Fruit fly (Drosophila melanogaster) whole organism, embryonic: Measurements from ENCODE around the gene Tpr2.
A peak's percentile ranks its signal among the peaks of the same experiment; 100 is the strongest.

Experiments
- ATbp ChIP-seq: fragments of 200-800 bp; sonication (Bioruptor generic); optimal IDR thresholded peaks from 2 replicates; lab custom pipeline; 2017; ENCODE audit warnings: missing biosample characterization, mild to moderate bottlenecking, missing genetic modification characterization, missing genetic modification reagents
- B-H1 ChIP-seq: fragments of 200-800 bp; sonication (Bioruptor generic); IDR thresholded peaks from 3 replicates; pipeline ENCODE4 v1.3.6; 2022; ENCODE audit warnings: missing biosample characterization, missing genetic modification characterization
- CG10209 ChIP-seq: fragments of 200-800 bp; sonication (Bioruptor generic); optimal IDR thresholded peaks from 3 replicates; lab custom pipeline; 2017; ENCODE audit warnings: missing biosample characterization, mild to moderate bottlenecking, missing genetic modification characterization, missing genetic modification reagents
- CG10321 ChIP-seq: fragments of 200-800 bp; sonication (Bioruptor generic); IDR thresholded peaks from 2 replicates; pipeline ENCODE4 v1.3.6; 2022; ENCODE audit warnings: missing biosample characterization, missing genetic modification characterization
- CG11093 ChIP-seq: fragments of 200-800 bp; sonication (Bioruptor generic); IDR thresholded peaks from 3 replicates; pipeline ENCODE4 v1.3.6; 2022; ENCODE audit warnings: missing biosample characterization, missing genetic modification characterization
- CG11695 ChIP-seq: fragments of 200-800 bp; sonication (Bioruptor generic); IDR thresholded peaks from 3 replicates; pipeline ENCODE4 v1.3.6; 2022; ENCODE audit warnings: missing biosample characterization, missing genetic modification characterization
- CG12299 ChIP-seq: fragments of 200-800 bp; sonication (Bioruptor generic); optimal IDR thresholded peaks from 2 replicates; lab custom pipeline; 2018; ENCODE audit warnings: missing biosample characterization, mild to moderate bottlenecking, missing genetic modification characterization
- CG12391 ChIP-seq: fragments of 200-800 bp; sonication (Bioruptor generic); optimal IDR thresholded peaks from 3 replicates; lab custom pipeline; 2018; ENCODE audit warnings: missing biosample characterization, mild to moderate bottlenecking, missing genetic modification characterization, moderate library complexity
- CG12769 ChIP-seq: fragments of 200-800 bp; sonication (Bioruptor generic); optimal IDR thresholded peaks from 2 replicates; lab custom pipeline; 2019; ENCODE audit warnings: missing biosample characterization, mild to moderate bottlenecking, missing genetic modification characterization, moderate library complexity
- CG13424 ChIP-seq: fragments of 200-800 bp; sonication (Bioruptor generic); optimal IDR thresholded peaks from 2 replicates; lab custom pipeline; 2019; ENCODE audit warnings: missing biosample characterization, mild to moderate bottlenecking, missing genetic modification characterization, moderate library complexity
- CG15011 ChIP-seq: fragments of 200-800 bp; sonication (Bioruptor generic); optimal IDR thresholded peaks from 3 replicates; lab custom pipeline; 2018; ENCODE audit warnings: missing biosample characterization, mild to moderate bottlenecking, missing genetic modification characterization
- CG17361 ChIP-seq: fragments of 200-800 bp; sonication (Bioruptor generic); IDR thresholded peaks from 3 replicates; pipeline ENCODE4 v1.3.6; 2022; ENCODE audit warnings: missing biosample characterization, missing genetic modification characterization
- CG17829 ChIP-seq: fragments of 200-800 bp; optimal IDR thresholded peaks from 2 replicates; lab custom pipeline; 2019; ENCODE audit warnings: missing biosample characterization, mild to moderate bottlenecking, missing genetic modification characterization, moderate library complexity
- CG2875 ChIP-seq: fragments of 200-800 bp; sonication (Bioruptor generic); optimal IDR thresholded peaks from 2 replicates; lab custom pipeline; 2017; ENCODE audit warnings: missing biosample characterization, mild to moderate bottlenecking, missing genetic modification characterization, missing genetic modification reagents
- CG3847 ChIP-seq: fragments of 200-800 bp; sonication (Bioruptor generic); IDR thresholded peaks from 2 replicates; pipeline ENCODE4 v1.3.6; 2022; ENCODE audit warnings: missing biosample characterization, missing genetic modification characterization
- CG5180 ChIP-seq: fragments of 200-800 bp; sonication (Bioruptor generic); optimal IDR thresholded peaks from 3 replicates; lab custom pipeline; 2017; ENCODE audit warnings: missing biosample characterization, missing genetic modification characterization, mild to moderate bottlenecking, moderate library complexity, missing genetic modification reagents
- CG5245 ChIP-seq: fragments of 200-800 bp; sonication (Bioruptor generic); optimal IDR thresholded peaks from 3 replicates; lab custom pipeline; 2016; ENCODE audit warnings: missing biosample characterization, missing genetic modification characterization
- CG7556 ChIP-seq: fragments of 200-800 bp; sonication (Bioruptor generic); optimal IDR thresholded peaks from 2 replicates; lab custom pipeline; 2017; ENCODE audit warnings: missing biosample characterization, mild to moderate bottlenecking, missing genetic modification characterization
- CG7786 ChIP-seq: fragments of 200-800 bp; sonication (Bioruptor generic); optimal IDR thresholded peaks from 2 replicates; lab custom pipeline; 2016; ENCODE audit warnings: missing biosample characterization, missing genetic modification characterization
- CG9609 ChIP-seq: fragments of 200-800 bp; sonication (Bioruptor generic); optimal IDR thresholded peaks from 3 replicates; lab custom pipeline; 2016; ENCODE audit warnings: missing biosample characterization, missing genetic modification characterization
- D19A ChIP-seq: fragments of 200-800 bp; optimal IDR thresholded peaks from 3 replicates; lab custom pipeline; 2019; ENCODE audit warnings: missing biosample characterization, mild to moderate bottlenecking, missing genetic modification characterization, moderate library complexity
- Dek ChIP-seq: fragments of 200-800 bp; sonication (Bioruptor generic); optimal IDR thresholded peaks from 3 replicates; lab custom pipeline; 2019; ENCODE audit warnings: missing biosample characterization, mild to moderate bottlenecking, missing genetic modification characterization, moderate library complexity
- ERR ChIP-seq: fragments of 200-800 bp; sonication (Bioruptor generic); optimal IDR thresholded peaks from 2 replicates; lab custom pipeline; 2016; ENCODE audit warnings: missing biosample characterization, missing genetic modification characterization
- H15 ChIP-seq: fragments of 200-800 bp; sonication (Bioruptor generic); IDR thresholded peaks from 3 replicates; pipeline ENCODE4 v1.3.6; 2022; ENCODE audit warnings: missing biosample characterization, missing genetic modification characterization
- Hand ChIP-seq: fragments of 200-800 bp; sonication (Bioruptor generic); optimal IDR thresholded peaks from 2 replicates; lab custom pipeline; 2017; ENCODE audit warnings: mild to moderate bottlenecking, missing biosample characterization, missing genetic modification reagents, missing genetic modification characterization
- HmgZ ChIP-seq: fragments of 200-800 bp; sonication (Bioruptor generic); optimal IDR thresholded peaks from 2 replicates; lab custom pipeline; 2018; ENCODE audit warnings: missing biosample characterization, mild to moderate bottlenecking, missing genetic modification characterization
- Hr39 ChIP-seq: fragments of >200 bp; optimal IDR thresholded peaks from 2 replicates; lab custom pipeline; 2017
- NK7.1 ChIP-seq: fragments of 200-800 bp; sonication (Bioruptor generic); optimal IDR thresholded peaks from 3 replicates; lab custom pipeline; 2016; ENCODE audit warnings: missing biosample characterization, missing genetic modification characterization
- NfI ChIP-seq: fragments of 200-800 bp; sonication (Bioruptor generic); optimal IDR thresholded peaks from 3 replicates; lab custom pipeline; 2018; ENCODE audit warnings: missing biosample characterization, mild to moderate bottlenecking, missing genetic modification characterization, moderate library complexity
- Scr ChIP-seq: fragments of 200-800 bp; sonication (Bioruptor generic); IDR thresholded peaks from 2 replicates; pipeline ENCODE4 v1.3.6; 2022; ENCODE audit warnings: missing biosample characterization, missing genetic modification characterization; ENCODE audit not compliant: partially characterized antibody
- btn ChIP-seq: fragments of 200-800 bp; sonication (Bioruptor generic); optimal IDR thresholded peaks from 2 replicates; lab custom pipeline; 2016; ENCODE audit warnings: missing biosample characterization, missing genetic modification characterization
- eve ChIP-seq, 2 experiments: fragments of >200 bp; optimal IDR thresholded peaks; 2 replicates each; lab custom pipeline; 2017; ENCODE audit warnings: missing biosample characterization in 2 of 2, missing genetic modification characterization in 2 of 2
- ewg ChIP-seq: fragments of 200-800 bp; sonication (Bioruptor generic); optimal IDR thresholded peaks from 3 replicates; lab custom pipeline; 2017; ENCODE audit warnings: mild to moderate bottlenecking, missing biosample characterization, missing genetic modification reagents, missing genetic modification characterization
- eyg ChIP-seq: fragments of 200-800 bp; sonication (Bioruptor generic); optimal IDR thresholded peaks from 3 replicates; lab custom pipeline; 2016; ENCODE audit warnings: missing biosample characterization, missing genetic modification characterization
- fd102C ChIP-seq: fragments of 200-800 bp; sonication (Bioruptor generic); optimal IDR thresholded peaks from 2 replicates; lab custom pipeline; 2018; ENCODE audit warnings: missing biosample characterization, mild to moderate bottlenecking, missing genetic modification characterization, moderate library complexity
- fu2 ChIP-seq: fragments of 200-800 bp; sonication (Bioruptor generic); optimal IDR thresholded peaks from 2 replicates; lab custom pipeline; 2016; ENCODE audit warnings: missing biosample characterization, missing genetic modification characterization
- gem ChIP-seq: fragments of 200-800 bp; sonication (Bioruptor generic); optimal IDR thresholded peaks from 2 replicates; lab custom pipeline; 2019; ENCODE audit warnings: missing biosample characterization, mild to moderate bottlenecking, missing genetic modification characterization, moderate library complexity
- grau ChIP-seq: fragments of 200-800 bp; optimal IDR thresholded peaks from 3 replicates; lab custom pipeline; 2019; ENCODE audit warnings: missing biosample characterization, mild to moderate bottlenecking, missing genetic modification characterization, moderate library complexity
- hkb ChIP-seq, 2 experiments: fragments of 200-800 bp in 1 of 2; fragments of >200 bp in 1 of 2; sonication (Bioruptor generic) in 1 of 2; IDR thresholded peaks in 1 of 2; optimal IDR thresholded peaks in 1 of 2; 2 replicates each; pipeline versions ENCODE4 v1.3.6 to Lab custom; 2017 to 2022; ENCODE audit warnings: missing biosample characterization in 1 of 2, missing genetic modification characterization in 1 of 2
- hth ChIP-seq: fragments of >200 bp; optimal IDR thresholded peaks from 2 replicates; lab custom pipeline; 2017; ENCODE audit warnings: inconsistent platforms
- inv ChIP-seq: fragments of 200-800 bp; sonication (Bioruptor generic); IDR thresholded peaks from 2 replicates; pipeline ENCODE4 v1.3.6; 2022; ENCODE audit warnings: missing biosample characterization, missing genetic modification characterization; ENCODE audit not compliant: partially characterized antibody
- lbe ChIP-seq: fragments of 200-800 bp; sonication (Bioruptor generic); optimal IDR thresholded peaks from 2 replicates; lab custom pipeline; 2016; ENCODE audit warnings: missing biosample characterization, mild to moderate bottlenecking, missing genetic modification characterization
- lola ChIP-seq, 3 experiments: fragments of >200 bp in 2 of 3; fragments of 200-800 bp in 1 of 3; sonication (Bioruptor generic) in 1 of 3; optimal IDR thresholded peaks; 2 replicates each; lab custom pipeline; 2017 to 2019; ENCODE audit warnings: missing biosample characterization in 3 of 3, missing genetic modification characterization in 3 of 3, mild to moderate bottlenecking in 1 of 3, moderate library complexity in 1 of 3
- psq ChIP-seq: fragments of 200-800 bp; sonication (Bioruptor generic); optimal IDR thresholded peaks from 2 replicates; lab custom pipeline; 2017; ENCODE audit warnings: missing biosample characterization, missing genetic modification characterization
- run ChIP-seq: fragments of 200-800 bp; sonication (Bioruptor generic); optimal IDR thresholded peaks from 3 replicates; lab custom pipeline; 2018; ENCODE audit warnings: missing biosample characterization, mild to moderate bottlenecking, missing genetic modification characterization
- sim ChIP-seq: fragments of 200-800 bp; sonication (Bioruptor generic); IDR thresholded peaks from 2 replicates; pipeline ENCODE4 v1.3.6; 2022; ENCODE audit warnings: missing biosample characterization, missing genetic modification characterization
- sisA ChIP-seq: fragments of 200-800 bp; sonication (Bioruptor generic); IDR thresholded peaks from 2 replicates; pipeline ENCODE4 v1.3.6; 2022; ENCODE audit warnings: missing biosample characterization, missing genetic modification characterization
- slou ChIP-seq: fragments of 200-800 bp; sonication (Bioruptor generic); optimal IDR thresholded peaks from 3 replicates; lab custom pipeline; 2016; ENCODE audit warnings: missing biosample characterization, missing genetic modification characterization
- wor ChIP-seq: fragments of 200-800 bp; sonication (Bioruptor generic); IDR thresholded peaks from 2 replicates; pipeline ENCODE4 v1.3.6; 2022; ENCODE audit warnings: missing biosample characterization, missing genetic modification characterization
- zf30C ChIP-seq: fragments of 200-800 bp; sonication (Bioruptor generic); optimal IDR thresholded peaks from 3 replicates; lab custom pipeline; 2018; ENCODE audit warnings: missing biosample characterization, mild to moderate bottlenecking, missing genetic modification characterization

The Tpr2 gene

DNA sequence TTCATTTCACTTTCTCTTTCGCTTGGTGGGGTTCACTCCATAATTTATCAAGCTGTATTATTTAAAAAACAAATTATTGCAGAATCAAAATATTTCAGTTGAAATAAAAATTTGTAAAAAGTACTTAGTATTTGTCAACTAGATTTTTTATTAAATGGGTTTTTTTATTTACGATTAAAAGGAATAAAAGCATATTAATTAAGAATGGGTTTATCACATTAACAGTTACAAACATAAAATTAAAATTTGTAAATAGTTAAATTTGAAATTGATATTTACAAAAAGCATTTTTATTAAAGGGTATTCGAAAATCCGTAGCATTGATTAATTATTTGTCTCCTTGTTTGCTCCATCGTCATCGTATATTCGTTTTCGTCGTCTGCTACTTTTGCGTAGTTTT lies 50.0 kb downstream of the Tpr2 start (continued):
- TF ChIP-seq CG12391 (peak; percentile 39), CG10209 (GFP tag; lab: Kevin White, UChicago) (no peak), eyg (GFP tag; lab: Kevin White, UChicago) (no peak), CG5245 (GFP tag; lab: Kevin White, UChicago) (no peak), CG17829 (tag; lab: Kevin White, UChicago) (no peak), gem (tag; lab: Kevin White, UChicago) (peak; percentile 56), CG13424 (tag; lab: Kevin White, UChicago) (peak; percentile 33), fu2 (GFP tag; lab: Kevin White, UChicago) (no peak), hth (no peak), CG11695 (GFP tag; lab: Robert Waterston, UW) (no peak), CG7556 (GFP tag; lab: Kevin White, UChicago) (peak; percentile 54), NK7.1 (GFP tag; lab: Kevin White, UChicago) (no peak), HmgZ (tag; lab: Kevin White, UChicago) (no peak), CG10321 (no peak), CG17361 (GFP tag; lab: Robert Waterston, UW) (peak; percentile 64; the same call in 2 of the 3 replicates), NfI (GFP tag; lab: Kevin White, UChicago) (no peak), psq (GFP tag; lab: Kevin White, UChicago) (no peak), hkb (optimal IDR thresholded peaks at IDR 0.05; lab: Kevin White, UChicago) (no peak), hkb (GFP tag; IDR thresholded peaks at IDR 0.05; lab: Robert Waterston, UW) (no peak), lola (GFP tag; optimal IDR thresholded peaks at IDR 0.05; lab: Kevin White, UChicago) (peak in 1 of 3 experiments; percentile 33), D19A (tag; lab: Kevin White, UChicago) (peak; percentile 72), ERR (GFP tag; lab: Kevin White, UChicago) (no peak), CG12299 (no peak)

DNA sequence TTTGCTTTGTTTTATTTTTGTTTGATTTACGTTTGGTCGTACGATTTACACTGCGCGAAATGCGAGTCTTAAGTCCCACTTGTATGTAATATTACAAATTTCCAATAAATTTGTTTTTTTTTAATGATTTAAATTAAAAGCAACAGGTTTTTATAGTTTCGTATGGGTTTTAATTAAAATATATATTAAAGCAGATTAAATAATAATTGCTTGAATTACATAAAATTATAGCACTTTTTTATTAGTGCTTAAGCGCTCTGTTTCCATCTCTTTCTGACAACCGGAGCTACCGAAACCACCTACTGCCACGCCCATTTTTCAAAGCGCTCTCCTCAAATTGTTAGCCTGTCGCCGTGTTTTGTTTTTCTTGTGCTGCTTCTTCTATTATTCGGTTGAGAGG lies 50.4 kb downstream of the Tpr2 start:
- no peak for TF ChIP-seq inv (GFP tag; lab: Robert Waterston, UW)
- TF ChIP-seq Hand, result no peak
- TF ChIP-seq wor, result no peak
- TF ChIP-seq CG12769 (tag; lab: Kevin White, UChicago), result no peak
- no peak for TF ChIP-seq CG5245 (GFP tag; lab: Kevin White, UChicago)
- TF ChIP-seq ATbp (GFP tag; lab: Kevin White, UChicago), result peak; percentile 1
- TF ChIP-seq zf30C (GFP tag; lab: Kevin White, UChicago), result peak; percentile 25
- TF ChIP-seq fd102C (GFP tag; lab: Kevin White, UChicago), result no peak
- TF ChIP-seq CG3847 (GFP tag; lab: Robert Waterston, UW), result 0 out of 2 replicates have a peak, but pooled peaks have one; percentile 21
- TF ChIP-seq CG13424 (tag; lab: Kevin White, UChicago), result no peak
- TF ChIP-seq CG15011, result no peak
- TF ChIP-seq Hr39 (lab: Kevin White, UChicago), result no peak
- TF ChIP-seq run, result no peak
- TF ChIP-seq slou (GFP tag; lab: Kevin White, UChicago), result no peak
- TF ChIP-seq Scr (GFP tag; lab: Robert Waterston, UW), result no peak
- no peak for TF ChIP-seq lbe (GFP tag; lab: Kevin White, UChicago)
- TF ChIP-seq sim (GFP tag; lab: Robert Waterston, UW), result no peak
- no peak for TF ChIP-seq CG9609 (GFP tag; lab: Kevin White, UChicago)
- TF ChIP-seq CG7786 (GFP tag; lab: Kevin White, UChicago), result no peak
- no peak for TF ChIP-seq Dek (tag; lab: Kevin White, UChicago)
- TF ChIP-seq CG5180, result no peak
- 0 out of 3 replicates have a peak, but pooled peaks have one; percentile 26 for TF ChIP-seq CG11093 (GFP tag; lab: Robert Waterston, UW)
- TF ChIP-seq H15 (GFP tag; lab: Robert Waterston, UW), result peak; percentile 37; the same call in 1 of the 3 replicates
- TF ChIP-seq grau (tag; lab: Kevin White, UChicago), result no peak
- no peak for TF ChIP-seq eve (GFP tag; optimal IDR thresholded peaks at IDR 0.05; lab: Kevin White, UChicago)
- no peak for TF ChIP-seq B-H1 (GFP tag; lab: Robert Waterston, UW)
- TF ChIP-seq sisA, result no peak
- no peak for TF ChIP-seq btn (GFP tag; lab: Kevin White, UChicago)
- TF ChIP-seq ewg, result no peak
- no peak for TF ChIP-seq CG2875 (GFP tag; lab: Kevin White, UChicago)
